Worm (Caenorhabditis elegans) whole organism, young adult: ENCODE data around the gene mbk-1.
A peak's percentile ranks its signal among the peaks of the same experiment; 100 is the strongest.

Experiments
- C06A6.2 ChIP-seq: fragments of 200-800 bp; sonication (Bioruptor generic); conservative IDR thresholded peaks from 2 replicates; pipeline ENCODE4 v1.3.6; 2022; ENCODE audit warnings: missing genetic modification characterization, missing compliant biosample characterization
- F23B12.7 ChIP-seq: sonication (generic microtip); optimal IDR thresholded peaks from 2 replicates; lab custom pipeline; 2017; ENCODE audit warnings: missing genetic modification characterization, mild to moderate bottlenecking, missing compliant biosample characterization, antibody characterized with exemption, moderate library complexity; ENCODE audit not compliant: insufficient read depth
- F55B11.4 ChIP-seq: sonication (generic microtip); optimal IDR thresholded peaks from 2 replicates; lab custom pipeline; 2016; ENCODE audit warnings: missing compliant biosample characterization, missing genetic modification characterization, borderline replicate concordance; ENCODE audit not compliant: insufficient read depth
- akir-1 ChIP-seq: fragments of 200-800 bp; sonication (Bioruptor generic); optimal IDR thresholded peaks from 2 replicates; lab custom pipeline; 2018; ENCODE audit warnings: mild to moderate bottlenecking, missing genetic modification characterization, moderate library complexity, missing compliant biosample characterization
- bed-1 ChIP-seq: fragments of 200-800 bp; sonication (Bioruptor generic); IDR thresholded peaks from 2 replicates; pipeline ENCODE4 v1.3.6; 2022; ENCODE audit warnings: missing genetic modification reagents, missing genetic modification characterization, missing compliant biosample characterization
- efl-1 ChIP-seq: fragments of 150-350 bp; optimal IDR thresholded peaks from 2 replicates; lab custom pipeline; 2014; ENCODE audit warnings: missing biosample characterization, missing genetic modification reagents, missing genetic modification characterization
- hlh-26 ChIP-seq: fragments of 200-800 bp; sonication (Bioruptor generic); conservative IDR thresholded peaks from 2 replicates; pipeline ENCODE4 v1.3.6; 2022; ENCODE audit warnings: missing genetic modification reagents, missing genetic modification characterization, missing compliant biosample characterization
- lin-35 ChIP-seq, 3 experiments: fragments of 150-350 bp in 2 of 3; sonication (generic microtip) in 1 of 3; optimal IDR thresholded peaks; 2 replicates each; lab custom pipeline; 2014 to 2018; ENCODE audit warnings: missing biosample characterization in 3 of 3, missing genetic modification characterization in 3 of 3, missing genetic modification reagents in 3 of 3
- lir-1 ChIP-seq: fragments of 200-800 bp; sonication (Bioruptor generic); conservative IDR thresholded peaks from 2 replicates; pipeline ENCODE4 v1.3.6; 2022; ENCODE audit warnings: missing genetic modification reagents, missing genetic modification characterization, missing compliant biosample characterization
- lsl-1 ChIP-seq: fragments of 200-800 bp; sonication (Bioruptor generic); optimal IDR thresholded peaks from 2 replicates; lab custom pipeline; 2018; ENCODE audit warnings: mild to moderate bottlenecking, missing genetic modification characterization, moderate library complexity, missing compliant biosample characterization
- nhr-80 ChIP-seq: sonication (generic microtip); optimal IDR thresholded peaks from 2 replicates; lab custom pipeline; 2016; ENCODE audit warnings: missing genetic modification characterization, missing compliant biosample characterization
- pbrm-1 ChIP-seq: fragments of 200-800 bp; sonication (Bioruptor generic); IDR thresholded peaks from 2 replicates; pipeline ENCODE4 v1.3.6; 2022; ENCODE audit warnings: missing genetic modification reagents, missing genetic modification characterization, missing compliant biosample characterization
- snpc-1.3 ChIP-seq: sonication (generic microtip); optimal IDR thresholded peaks from 2 replicates; lab custom pipeline; 2017; ENCODE audit warnings: missing genetic modification characterization, mild to moderate bottlenecking, missing compliant biosample characterization, antibody characterized with exemption, moderate library complexity, missing genotype, missing genetic modification reagents; ENCODE audit not compliant: insufficient read depth
- somi-1 ChIP-seq: fragments of 200-800 bp; sonication (Bioruptor generic); optimal IDR thresholded peaks from 2 replicates; lab custom pipeline; 2018; ENCODE audit warnings: mild to moderate bottlenecking, missing genetic modification characterization, missing compliant biosample characterization
- unc-62 ChIP-seq: fragments of 150-350 bp; optimal IDR thresholded peaks from 2 replicates; lab custom pipeline; 2014; ENCODE audit warnings: missing biosample characterization, missing genetic modification reagents, missing genetic modification characterization
- xnd-1 ChIP-seq: sonication (generic microtip); optimal IDR thresholded peaks from 2 replicates; lab custom pipeline; 2016; ENCODE audit warnings: missing genotype, missing genetic modification reagents, missing genetic modification characterization, missing compliant biosample characterization
- zfh-2 ChIP-seq: fragments of 200-800 bp; sonication (Bioruptor generic); conservative IDR thresholded peaks from 2 replicates; pipeline ENCODE4 v1.3.6; 2022; ENCODE audit warnings: missing genetic modification reagents, missing genetic modification characterization, missing compliant biosample characterization
- ztf-26 ChIP-seq: sonication (generic microtip); optimal IDR thresholded peaks from 2 replicates; lab custom pipeline; 2017; ENCODE audit warnings: missing genetic modification characterization, missing compliant biosample characterization

The mbk-1 gene

ce11 chrX:14775222-14775621, 49.1 kb downstream of the mbk-1 start:
- TF ChIP-seq F23B12.7 (tag; lab: Kevin White, UChicago) (no peak), nhr-80 (tag; lab: Kevin White, UChicago) (no peak), efl-1 (GFP tag; lab: Kevin White, UChicago) (no peak), lin-35 (GFP tag; optimal IDR thresholded peaks at IDR 0.05; lab: Kevin White, UChicago) (no peak), unc-62 (no peak), pbrm-1 (GFP tag; lab: Robert Waterston, UW) (no peak), C06A6.2 (GFP tag; lab: Robert Waterston, UW) (no peak), lsl-1 (GFP tag; lab: Kevin White, UChicago) (no peak), somi-1 (GFP tag; lab: Kevin White, UChicago) (no peak), akir-1 (no peak), bed-1 (GFP tag; lab: Robert Waterston, UW) (no peak), zfh-2 (GFP tag; lab: Robert Waterston, UW) (no peak), xnd-1 (tag; lab: Kevin White, UChicago) (no peak), ztf-26 (no peak), lir-1 (GFP tag; lab: Robert Waterston, UW) (no peak)

- no peak for TF ChIP-seq hlh-26
- TF ChIP-seq zfh-2 (GFP tag; lab: Robert Waterston, UW) = peak; percentile 38; the same call in 1 of the 2 replicates
- TF ChIP-seq, all 124 proteins: peak for 1
Observed at ce11 chrX:14773238-14773637, 51.1 kb downstream of the mbk-1 start, which contains the start of gene unc-3. Gene unc-3 (plus strand): TSS chrX:14773538.

ce11 chrX:14771682-14772081, 52.7 kb downstream of the mbk-1 start, which contains the start of gene Y16B4A.2:
Gene Y16B4A.2 (minus strand): TSS chrX:14771851.
- TF ChIP-seq F55B11.4 (tag; lab: Kevin White, UChicago) (no peak), nhr-80 (tag; lab: Kevin White, UChicago) (peak; percentile 43)
- TF ChIP-seq, all 124 proteins: peak for 1

- TF ChIP-seq nhr-80 (tag; lab: Kevin White, UChicago) (peak; percentile 79), snpc-1.3 (tag; lab: Kevin White, UChicago) (no peak)
- TF ChIP-seq, all 124 proteins: peak for 1
Observed at ce11 chrX:14770336-14770735, 54.0 kb downstream of the mbk-1 start.
